Worm (Caenorhabditis elegans) whole organism, L2 larva: ENCODE measurements around the gene clec-85.

Source experiments
- C34F6.9 ChIP-seq: fragments of 150-350 bp; optimal IDR thresholded peaks from 2 replicates; lab custom pipeline; 2014; ENCODE audit warnings: missing biosample characterization, missing genetic modification characterization
- F13H6.1 ChIP-seq: sonication (generic microtip); optimal IDR thresholded peaks from 2 replicates; lab custom pipeline; 2016; ENCODE audit warnings: missing genetic modification characterization, missing compliant biosample characterization
- R02D3.7 ChIP-seq: fragments of 150-350 bp; optimal IDR thresholded peaks from 2 replicates; lab custom pipeline; 2014; ENCODE audit warnings: missing biosample characterization, missing genetic modification characterization
- ZK546.5 ChIP-seq: sonication (generic microtip); optimal IDR thresholded peaks from 2 replicates; lab custom pipeline; 2017; ENCODE audit warnings: missing biosample characterization, missing genetic modification characterization
- alr-1 ChIP-seq: fragments of 150-350 bp; optimal IDR thresholded peaks from 2 replicates; lab custom pipeline; 2014; ENCODE audit warnings: missing biosample characterization, missing genetic modification characterization
- ama-1 ChIP-seq: fragments of 150-350 bp; optimal IDR thresholded peaks from 2 replicates; lab custom pipeline; 2018; ENCODE audit warnings: inconsistent platforms
- blmp-1 ChIP-seq: sonication (generic microtip); optimal IDR thresholded peaks from 2 replicates; lab custom pipeline; 2017; ENCODE audit warnings: missing genetic modification characterization, mild to moderate bottlenecking, missing compliant biosample characterization, antibody characterized with exemption, moderate library complexity; ENCODE audit not compliant: insufficient read depth
- ceh-16 ChIP-seq: fragments of 150-350 bp; optimal IDR thresholded peaks from 2 replicates; lab custom pipeline; 2014; ENCODE audit warnings: missing biosample characterization, missing genetic modification characterization
- ceh-82 ChIP-seq: fragments of 150-350 bp; optimal IDR thresholded peaks from 2 replicates; lab custom pipeline; 2014; ENCODE audit warnings: missing biosample characterization, missing genetic modification characterization
- crh-2 ChIP-seq: sonication (generic microtip); optimal IDR thresholded peaks from 2 replicates; lab custom pipeline; 2017; ENCODE audit warnings: missing biosample characterization, missing genetic modification characterization
- dmd-4 ChIP-seq: sonication (generic microtip); optimal IDR thresholded peaks from 2 replicates; lab custom pipeline; 2017; ENCODE audit warnings: missing biosample characterization, missing genetic modification characterization
- elt-1 ChIP-seq: fragments of 150-350 bp; optimal IDR thresholded peaks from 2 replicates; lab custom pipeline; 2014; ENCODE audit warnings: missing biosample characterization, missing genetic modification characterization
- fos-1 ChIP-seq: fragments of 150-350 bp; optimal IDR thresholded peaks from 2 replicates; lab custom pipeline; 2014; ENCODE audit warnings: missing biosample characterization, missing genetic modification characterization
- gmeb-1 ChIP-seq: fragments of 150-350 bp; optimal IDR thresholded peaks from 2 replicates; lab custom pipeline; 2014; ENCODE audit warnings: missing biosample characterization, missing genetic modification characterization
- lin-11 ChIP-seq: fragments of 150-350 bp; sonication (generic microtip); optimal IDR thresholded peaks from 2 replicates; lab custom pipeline; 2014; ENCODE audit warnings: missing biosample characterization, missing genetic modification characterization, inconsistent platforms, mixed read lengths
- lin-13 ChIP-seq: fragments of 150-350 bp; optimal IDR thresholded peaks from 2 replicates; lab custom pipeline; 2014; ENCODE audit warnings: missing biosample characterization, missing genetic modification reagents, missing genetic modification characterization
- lin-39 ChIP-seq: fragments of 150-350 bp; optimal IDR thresholded peaks from 2 replicates; lab custom pipeline; 2014; ENCODE audit warnings: missing biosample characterization, missing genetic modification reagents, missing genetic modification characterization
- lsy-2 ChIP-seq, 2 experiments: fragments of 150-350 bp in 1 of 2; sonication (generic microtip) in 1 of 2; optimal IDR thresholded peaks; 2 replicates each; lab custom pipeline; 2014 to 2017; ENCODE audit warnings: missing biosample characterization in 2 of 2, missing genetic modification characterization in 2 of 2
- mbf-1 ChIP-seq: sonication (generic microtip); optimal IDR thresholded peaks from 2 replicates; lab custom pipeline; 2017; ENCODE audit warnings: missing biosample characterization, missing genetic modification characterization
- nhr-10 ChIP-seq: sonication (generic microtip); optimal IDR thresholded peaks from 2 replicates; lab custom pipeline; 2017; ENCODE audit warnings: missing biosample characterization, missing genetic modification characterization
- nhr-11 ChIP-seq: fragments of 150-350 bp; optimal IDR thresholded peaks from 2 replicates; lab custom pipeline; 2014; ENCODE audit warnings: missing biosample characterization, missing genetic modification characterization
- nhr-129 ChIP-seq: fragments of 150-350 bp; optimal IDR thresholded peaks from 2 replicates; lab custom pipeline; 2014; ENCODE audit warnings: missing biosample characterization, missing genetic modification characterization
- nhr-21 ChIP-seq: fragments of 150-350 bp; optimal IDR thresholded peaks from 2 replicates; lab custom pipeline; 2014; ENCODE audit warnings: missing biosample characterization, missing genetic modification characterization
- nhr-23 ChIP-seq: fragments of 150-350 bp; optimal IDR thresholded peaks from 2 replicates; lab custom pipeline; 2014; ENCODE audit warnings: missing biosample characterization, missing genetic modification reagents, missing genetic modification characterization
- nhr-237 ChIP-seq: fragments of 150-350 bp; optimal IDR thresholded peaks from 2 replicates; lab custom pipeline; 2014; ENCODE audit warnings: missing biosample characterization, missing genetic modification characterization
- nhr-25 ChIP-seq: fragments of 150-350 bp; sonication (generic microtip); optimal IDR thresholded peaks from 3 replicates; lab custom pipeline; 2014; ENCODE audit warnings: missing biosample characterization, missing genetic modification characterization
- nhr-6 ChIP-seq: fragments of 150-350 bp; optimal IDR thresholded peaks from 2 replicates; lab custom pipeline; 2014; ENCODE audit warnings: missing biosample characterization, missing genetic modification characterization
- nhr-77 ChIP-seq: fragments of 150-350 bp; optimal IDR thresholded peaks from 2 replicates; lab custom pipeline; 2014; ENCODE audit warnings: missing biosample characterization, missing genetic modification characterization
- sem-4 ChIP-seq: fragments of 150-350 bp; optimal IDR thresholded peaks from 2 replicates; lab custom pipeline; 2014; ENCODE audit warnings: missing biosample characterization, missing genetic modification reagents, missing genetic modification characterization
- sma-3 ChIP-seq: sonication (generic microtip); optimal IDR thresholded peaks from 2 replicates; lab custom pipeline; 2016; ENCODE audit warnings: missing genetic modification reagents, missing genetic modification characterization, missing compliant biosample characterization
- sma-9 ChIP-seq, 2 experiments: fragments of 150-350 bp in 1 of 2; sonication (generic microtip) in 1 of 2; optimal IDR thresholded peaks; 2 replicates each; lab custom pipeline; 2014 to 2016; ENCODE audit warnings: missing genetic modification characterization in 2 of 2, mild to moderate bottlenecking in 1 of 2, missing biosample characterization in 1 of 2, missing compliant biosample characterization in 1 of 2, missing genetic modification reagents in 1 of 2, moderate library complexity in 1 of 2
- unc-55 ChIP-seq: fragments of 150-350 bp; sonication (generic microtip); optimal IDR thresholded peaks from 3 replicates; lab custom pipeline; 2014; ENCODE audit warnings: missing biosample characterization, missing genetic modification reagents, missing genetic modification characterization
- unc-62 ChIP-seq: fragments of 150-350 bp; optimal IDR thresholded peaks from 2 replicates; lab custom pipeline; 2014; ENCODE audit warnings: missing biosample characterization, missing genetic modification reagents, missing genetic modification characterization
- ztf-1 ChIP-seq: fragments of 200-800 bp; sonication (Bioruptor generic); conservative IDR thresholded peaks from 2 replicates; pipeline ENCODE4 v1.3.6; 2022; ENCODE audit warnings: missing genetic modification characterization, missing compliant biosample characterization
- ztf-4 ChIP-seq: fragments of 150-350 bp; optimal IDR thresholded peaks from 2 replicates; lab custom pipeline; 2014; ENCODE audit warnings: missing biosample characterization, missing genetic modification characterization

The clec-85 gene

ce11 chrIV:2885260-2885659 is 34.6 kb downstream of the clec-85 start:
- TF ChIP-seq lsy-2 (tag; optimal IDR thresholded peaks at IDR 0.05; lab: Kevin White, UChicago) (peak in 1 of 2 experiments; percentile 11), F13H6.1 (tag; lab: Kevin White, UChicago) (peak; percentile 94), gmeb-1 (tag; lab: Kevin White, UChicago) (no peak), nhr-129 (tag; lab: Kevin White, UChicago) (peak; percentile 26)
- TF ChIP-seq, all 48 proteins: peak for 3

- no peak for TF ChIP-seq sem-4 (tag; lab: Kevin White, UChicago)
- TF ChIP-seq lin-11 (tag; lab: Kevin White, UChicago) = no peak
- no peak for TF ChIP-seq gmeb-1 (tag; lab: Kevin White, UChicago)
- TF ChIP-seq lin-39 (tag; lab: Kevin White, UChicago) = no peak
- no peak for TF ChIP-seq lsy-2 (tag; optimal IDR thresholded peaks at IDR 0.05; lab: Kevin White, UChicago)
- TF ChIP-seq nhr-77 (tag; lab: Kevin White, UChicago) = no peak
- TF ChIP-seq mbf-1 (tag; lab: Kevin White, UChicago) = no peak
- no peak for TF ChIP-seq dmd-4 (tag; lab: Kevin White, UChicago)
- no peak for TF ChIP-seq ZK546.5 (tag; lab: Kevin White, UChicago)
- TF ChIP-seq nhr-23 = no peak
- no peak for TF ChIP-seq nhr-21 (tag; lab: Kevin White, UChicago)
- no peak for TF ChIP-seq nhr-237 (tag; lab: Kevin White, UChicago)
- no peak for TF ChIP-seq lin-13 (GFP tag; lab: Kevin White, UChicago)
- no peak for TF ChIP-seq nhr-10 (tag; lab: Kevin White, UChicago)
Measured at ce11 chrIV:2886655-2887054, 36.0 kb downstream of the clec-85 start, which contains the start of gene dml-1. Gene dml-1, plus strand, starts transcription at chrIV:2886955.

ce11 chrIV:2887245-2887644 is 36.6 kb downstream of the clec-85 start:
- no peak for TF ChIP-seq alr-1 (tag; lab: Kevin White, UChicago)
- TF ChIP-seq lsy-2 (tag; optimal IDR thresholded peaks at IDR 0.05; lab: Kevin White, UChicago) = no peak
- no peak for TF ChIP-seq sma-3
- TF ChIP-seq nhr-129 (tag; lab: Kevin White, UChicago) = no peak
- TF ChIP-seq unc-62 (GFP tag; lab: Kevin White, UChicago) = no peak
- no peak for TF ChIP-seq ZK546.5 (tag; lab: Kevin White, UChicago)
- TF ChIP-seq nhr-23 = no peak
- TF ChIP-seq blmp-1 (tag; lab: Kevin White, UChicago) = no peak
- no peak for TF ChIP-seq nhr-77 (tag; lab: Kevin White, UChicago)
- TF ChIP-seq elt-1 (tag; lab: Kevin White, UChicago) = no peak
- TF ChIP-seq, all 48 proteins: peak for 0

- TF ChIP-seq lsy-2 (tag; optimal IDR thresholded peaks at IDR 0.05; lab: Kevin White, UChicago) (no peak), ceh-82 (tag; lab: Kevin White, UChicago) (no peak), sma-3 (no peak), fos-1 (no peak), ceh-16 (no peak)
Measured at ce11 chrIV:2888496-2889101, 37.9 kb downstream of the clec-85 start.

- peak; percentile 35 for TF ChIP-seq nhr-25 (tag; lab: Kevin White, UChicago)
- peak; percentile 3 for TF ChIP-seq fos-1
- no peak for TF ChIP-seq ztf-4 (tag; lab: Kevin White, UChicago)
- no peak for TF ChIP-seq ama-1 (lab: Kevin White, UChicago)
- TF ChIP-seq unc-55 (GFP tag; lab: Kevin White, UChicago) = peak; percentile 87
- TF ChIP-seq R02D3.7 (tag; lab: Kevin White, UChicago) = no peak
- peak; percentile 21 for TF ChIP-seq sma-9 (GFP tag; optimal IDR thresholded peaks at IDR 0.05; lab: Kevin White, UChicago)
- no peak for TF ChIP-seq sma-9 (tag; optimal IDR thresholded peaks at IDR 0.05; lab: Kevin White, UChicago)
- TF ChIP-seq lsy-2 (tag; optimal IDR thresholded peaks at IDR 0.05; lab: Kevin White, UChicago) = peak; percentile 52 to 79
- TF ChIP-seq nhr-11 (tag; lab: Kevin White, UChicago) = no peak
- TF ChIP-seq nhr-129 (tag; lab: Kevin White, UChicago) = peak; percentile 64
- peak; percentile 86 for TF ChIP-seq gmeb-1 (tag; lab: Kevin White, UChicago)
- TF ChIP-seq ztf-1 (GFP tag; lab: Robert Waterston, UW) = no peak
- TF ChIP-seq C34F6.9 = peak; percentile 71
- TF ChIP-seq lin-13 (GFP tag; lab: Kevin White, UChicago) = peak; percentile 73
- TF ChIP-seq nhr-6 (tag; lab: Kevin White, UChicago) = peak; percentile 12
- peak; percentile 7 for TF ChIP-seq nhr-21 (tag; lab: Kevin White, UChicago)
- TF ChIP-seq crh-2 (tag; lab: Kevin White, UChicago) = peak; percentile 64
Measured at ce11 chrIV:2890401-2890952, 39.8 kb downstream of the clec-85 start, which contains the start of the genes nprt-1 and dib-1. Gene nprt-1, minus strand, starts transcription at chrIV:2890451. Gene dib-1, plus strand, starts transcription at chrIV:2890882.
